Worm (Caenorhabditis elegans) whole organism, L3 larva: ENCODE measurements around the gene dna-2.

Source experiments
- R02D3.7 ChIP-seq: fragments of 150-350 bp; optimal IDR thresholded peaks from 2 replicates; lab custom pipeline; 2014; ENCODE audit warnings: missing biosample characterization, missing genetic modification characterization
- aly-2 ChIP-seq: fragments of 150-350 bp; optimal IDR thresholded peaks from 2 replicates; lab custom pipeline; 2014; ENCODE audit warnings: missing biosample characterization, missing genetic modification characterization
- ceh-16 ChIP-seq: sonication (generic microtip); optimal IDR thresholded peaks from 2 replicates; lab custom pipeline; 2017; ENCODE audit warnings: missing biosample characterization, missing genetic modification characterization
- ceh-28 ChIP-seq: fragments of 150-350 bp; optimal IDR thresholded peaks from 2 replicates; lab custom pipeline; 2014; ENCODE audit warnings: missing biosample characterization, missing genetic modification reagents, missing genetic modification characterization
- egl-27 ChIP-seq: sonication (generic microtip); optimal IDR thresholded peaks from 4 replicates; lab custom pipeline; 2017; ENCODE audit warnings: missing biosample characterization, missing genetic modification reagents, missing genetic modification characterization
- egl-5 ChIP-seq: fragments of 150-350 bp; optimal IDR thresholded peaks from 2 replicates; lab custom pipeline; 2017; ENCODE audit warnings: missing biosample characterization, missing genetic modification reagents, missing genetic modification characterization, inconsistent platforms
- elt-1 ChIP-seq: fragments of 150-350 bp; optimal IDR thresholded peaks from 2 replicates; lab custom pipeline; 2014; ENCODE audit warnings: missing biosample characterization, missing genetic modification characterization
- elt-2 ChIP-seq: sonication (generic microtip); optimal IDR thresholded peaks from 2 replicates; lab custom pipeline; 2016; ENCODE audit warnings: missing genetic modification reagents, mild to moderate bottlenecking, missing genetic modification characterization, missing compliant biosample characterization
- elt-3 ChIP-seq, 3 experiments: fragments of 150-350 bp in 1 of 3; sonication (generic microtip) in 2 of 3; optimal IDR thresholded peaks; 2 replicates in 2 of 3; 4 replicates in 1 of 3; lab custom pipeline; 2014 to 2017; ENCODE audit warnings: missing biosample characterization in 3 of 3, missing genetic modification characterization in 3 of 3
- fkh-10 ChIP-seq: sonication (generic microtip); optimal IDR thresholded peaks from 2 replicates; lab custom pipeline; 2017; ENCODE audit warnings: missing biosample characterization, missing genetic modification reagents, missing genetic modification characterization
- fkh-2 ChIP-seq: fragments of 150-350 bp; optimal IDR thresholded peaks from 2 replicates; lab custom pipeline; 2014; ENCODE audit warnings: missing biosample characterization, missing genetic modification reagents, missing genetic modification characterization
- hmg-11 ChIP-seq: sonication (generic microtip); optimal IDR thresholded peaks from 2 replicates; lab custom pipeline; 2016; ENCODE audit warnings: missing genetic modification characterization, missing compliant biosample characterization
- lin-15B ChIP-seq: fragments of 150-350 bp; optimal IDR thresholded peaks from 2 replicates; lab custom pipeline; 2014; ENCODE audit warnings: missing biosample characterization, missing genetic modification characterization
- lsy-12 ChIP-seq: sonication (generic microtip); optimal IDR thresholded peaks from 2 replicates; lab custom pipeline; 2016; ENCODE audit warnings: mild to moderate bottlenecking, missing genetic modification characterization, missing compliant biosample characterization
- mdl-1 ChIP-seq: fragments of 150-350 bp; optimal IDR thresholded peaks from 2 replicates; lab custom pipeline; 2014; ENCODE audit warnings: missing biosample characterization, missing genetic modification characterization
- nfya-1 ChIP-seq: sonication (generic microtip); optimal IDR thresholded peaks from 2 replicates; lab custom pipeline; 2017; ENCODE audit warnings: missing genetic modification characterization, mild to moderate bottlenecking, missing compliant biosample characterization, antibody characterized with exemption, moderate library complexity; ENCODE audit not compliant: insufficient read depth
- nhr-23 ChIP-seq: fragments of 150-350 bp; optimal IDR thresholded peaks from 2 replicates; lab custom pipeline; 2014; ENCODE audit warnings: missing biosample characterization, missing genetic modification reagents, missing genetic modification characterization
- nhr-28 ChIP-seq: fragments of 150-350 bp; optimal IDR thresholded peaks from 2 replicates; lab custom pipeline; 2014; ENCODE audit warnings: missing biosample characterization, missing genetic modification characterization
- nhr-43 ChIP-seq: sonication (generic microtip); optimal IDR thresholded peaks from 2 replicates; lab custom pipeline; 2016; ENCODE audit warnings: mild to moderate bottlenecking, missing genetic modification characterization, missing compliant biosample characterization; ENCODE audit not compliant: poor library complexity, severe bottlenecking
- nhr-67 ChIP-seq: fragments of 150-350 bp; optimal IDR thresholded peaks from 2 replicates; lab custom pipeline; 2014; ENCODE audit warnings: missing biosample characterization, missing genetic modification characterization
- nhr-76 ChIP-seq: fragments of 150-350 bp; sonication (generic microtip); optimal IDR thresholded peaks from 5 replicates; lab custom pipeline; 2014; ENCODE audit warnings: missing biosample characterization, missing genetic modification characterization
- nhr-77 ChIP-seq: fragments of 150-350 bp; optimal IDR thresholded peaks from 2 replicates; lab custom pipeline; 2014; ENCODE audit warnings: missing biosample characterization, missing genetic modification characterization
- pha-4 ChIP-seq: fragments of 150-350 bp; optimal IDR thresholded peaks from 2 replicates; lab custom pipeline; 2014; ENCODE audit warnings: missing biosample characterization, missing genetic modification reagents, missing genetic modification characterization
- pqm-1 ChIP-seq: fragments of 150-350 bp; optimal IDR thresholded peaks from 2 replicates; lab custom pipeline; 2017; ENCODE audit warnings: missing biosample characterization, missing genetic modification characterization, inconsistent platforms
- skn-1 ChIP-seq: fragments of 150-350 bp; optimal IDR thresholded peaks from 2 replicates; lab custom pipeline; 2014; ENCODE audit warnings: missing biosample characterization, missing genetic modification characterization
- snpc-4 ChIP-seq: fragments of 150-350 bp; optimal IDR thresholded peaks from 2 replicates; lab custom pipeline; 2014; ENCODE audit warnings: missing biosample characterization, missing genetic modification characterization
- tbx-2 ChIP-seq: sonication (generic microtip); optimal IDR thresholded peaks from 2 replicates; lab custom pipeline; 2016; ENCODE audit warnings: mild to moderate bottlenecking, missing genetic modification characterization, missing compliant biosample characterization
- unc-39 ChIP-seq: sonication (generic microtip); optimal IDR thresholded peaks from 4 replicates; lab custom pipeline; 2017; ENCODE audit warnings: missing biosample characterization, missing genetic modification characterization
- unc-62 ChIP-seq: fragments of 150-350 bp; sonication (generic microtip); optimal IDR thresholded peaks from 4 replicates; lab custom pipeline; 2014; ENCODE audit warnings: missing biosample characterization, missing genetic modification reagents, missing genetic modification characterization
- ztf-4 ChIP-seq: fragments of 150-350 bp; optimal IDR thresholded peaks from 2 replicates; lab custom pipeline; 2014; ENCODE audit warnings: missing biosample characterization, missing genetic modification characterization

Gene dna-2

ce11 chrII:11765506-11766152 is 12.6 kb upstream of the dna-2 start:
- TF ChIP-seq unc-62 (no peak), hmg-11 (tag; lab: Kevin White, UChicago) (no peak), nhr-77 (tag; lab: Kevin White, UChicago) (no peak), snpc-4 (tag; lab: Kevin White, UChicago) (no peak), elt-1 (tag; lab: Kevin White, UChicago) (no peak), elt-2 (tag; lab: Kevin White, UChicago) (no peak), nhr-43 (tag; lab: Kevin White, UChicago) (no peak), egl-27 (tag; lab: Kevin White, UChicago) (no peak), egl-5 (tag; lab: Kevin White, UChicago) (no peak)

ce11 chrII:11766472-11766871 is 11.8 kb upstream of the dna-2 start, which contains the start of gene F44E5.2:
Gene F44E5.2, plus strand, starts transcription at chrII:11766772.
- no peak for TF ChIP-seq lsy-12 (tag; lab: Kevin White, UChicago)

DNA sequence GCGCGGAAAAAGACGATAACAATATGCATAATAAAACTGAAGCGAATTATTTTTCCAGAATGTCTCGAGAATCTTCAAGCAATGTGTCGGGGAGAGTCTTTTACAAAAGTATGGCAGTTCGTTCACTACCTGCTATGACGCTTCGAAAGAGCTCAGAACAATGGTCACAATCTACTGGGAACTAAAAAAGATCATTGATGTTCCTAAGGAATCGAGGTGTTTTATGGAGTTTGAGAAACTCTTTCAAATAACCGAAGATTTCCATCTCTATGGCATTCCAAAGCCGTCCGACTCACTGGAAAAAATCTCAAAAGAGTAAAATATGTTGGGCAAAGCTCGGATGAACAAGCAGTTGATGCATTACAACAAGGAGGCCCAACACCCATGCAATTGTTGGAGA is 5.9 kb upstream of the dna-2 start, which contains the start of gene F44E5.15:
Gene F44E5.15 (plus strand): TSS at position 301 of the 400 bp plus-strand sequence.
- no peak for TF ChIP-seq egl-27 (tag; lab: Kevin White, UChicago)
- TF ChIP-seq elt-3 (tag; optimal IDR thresholded peaks at IDR 0.05; lab: Kevin White, UChicago), result no peak
- TF ChIP-seq unc-39 (tag; lab: Kevin White, UChicago), result no peak
- TF ChIP-seq snpc-4 (tag; lab: Kevin White, UChicago), result no peak
- TF ChIP-seq nhr-67 (tag; lab: Kevin White, UChicago), result no peak
- TF ChIP-seq fkh-10 (GFP tag; lab: Kevin White, UChicago), result no peak
- TF ChIP-seq unc-62, result no peak
- TF ChIP-seq skn-1, result no peak

DNA sequence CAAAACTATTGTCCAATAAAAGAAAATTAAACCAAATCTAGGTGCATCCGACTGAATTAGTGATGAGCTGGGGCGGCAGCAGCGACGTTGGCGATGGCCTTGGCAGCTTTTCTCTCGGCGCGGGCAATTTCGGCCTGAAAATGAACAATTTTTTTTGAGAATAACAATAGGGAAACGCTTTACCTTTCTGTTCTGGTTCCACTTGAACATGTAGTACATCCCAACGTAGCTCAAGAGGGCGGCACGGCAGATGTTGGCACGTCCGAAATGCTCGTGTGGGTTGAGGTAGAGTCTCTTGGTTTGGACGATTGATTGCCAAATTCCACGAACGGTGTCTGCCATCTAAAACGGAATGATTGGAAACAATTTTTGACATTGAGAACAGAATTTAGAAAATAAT is 4.0 kb upstream of the dna-2 start, which contains the start of gene F44E5.1:
Gene F44E5.1 (minus strand): TSS at position 342 of the 400 bp plus-strand sequence.
- TF ChIP-seq egl-27 (tag; lab: Kevin White, UChicago), result no peak

DNA sequence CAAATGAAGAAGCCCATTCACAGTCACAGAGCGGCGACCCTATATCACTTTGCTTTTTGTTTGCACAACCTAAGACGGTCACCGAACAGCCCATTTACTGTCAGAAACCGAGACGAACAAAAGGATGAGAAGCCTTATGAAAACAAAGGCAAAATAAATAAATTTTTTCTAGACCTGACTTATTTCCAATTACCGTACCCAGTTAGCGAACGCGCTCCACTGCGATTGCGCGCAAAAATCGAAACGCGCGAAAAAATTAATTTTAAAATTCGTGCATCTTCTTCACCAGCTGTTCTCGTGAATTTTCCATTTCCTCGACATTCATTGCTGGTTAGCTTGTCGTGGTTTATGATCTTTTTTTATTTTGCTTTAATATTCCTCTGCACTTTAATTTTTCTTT is 4.3 kb downstream of the dna-2 start, which contains the start of gene F43G6.16:
Gene F43G6.16 (minus strand): TSS at position 141 of the 400 bp plus-strand sequence.
- peak; percentile 55 for TF ChIP-seq pha-4 (tag; lab: Kevin White, UChicago)
- TF ChIP-seq nfya-1 (tag; lab: Kevin White, UChicago), result peak; percentile 21
- TF ChIP-seq ceh-16, result no peak
- no peak for TF ChIP-seq fkh-2
- no peak for TF ChIP-seq unc-39 (tag; lab: Kevin White, UChicago)

DNA sequence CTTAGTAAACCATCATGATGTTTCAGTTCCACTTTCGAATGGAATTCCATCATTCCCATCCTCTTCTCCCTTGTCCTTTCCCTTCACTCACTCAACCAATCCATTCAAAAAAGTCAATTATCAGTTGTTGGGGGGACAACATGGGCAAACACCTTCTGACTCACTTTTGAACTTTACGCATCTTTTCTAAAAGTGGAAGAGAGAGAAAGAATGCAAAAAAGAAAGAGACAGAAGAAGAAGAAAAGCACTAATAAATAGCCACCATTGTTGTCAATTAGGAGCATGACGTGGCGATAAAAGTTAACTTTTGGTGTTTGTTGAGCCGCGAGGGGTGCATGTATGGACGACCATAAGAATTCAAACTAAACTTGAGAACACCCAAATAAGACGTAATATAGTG is 9.8 kb downstream of the dna-2 start:
- TF ChIP-seq ceh-16 (no peak), elt-3 (tag; optimal IDR thresholded peaks at IDR 0.05; lab: Kevin White, UChicago) (no peak), mdl-1 (tag; lab: Kevin White, UChicago) (no peak), snpc-4 (tag; lab: Kevin White, UChicago) (no peak), R02D3.7 (tag; lab: Kevin White, UChicago) (no peak), pha-4 (tag; lab: Kevin White, UChicago) (peak; percentile 41), hmg-11 (tag; lab: Kevin White, UChicago) (no peak)

ce11 chrII:11790458-11790857 is 12.2 kb downstream of the dna-2 start, which contains the start of gene F43G6.4:
Gene F43G6.4, plus strand, starts transcription at chrII:11790758.
- TF ChIP-seq lin-15B (tag; lab: Kevin White, UChicago), result no peak
- no peak for TF ChIP-seq nhr-28 (tag; lab: Kevin White, UChicago)
- no peak for TF ChIP-seq ceh-28 (tag; lab: Kevin White, UChicago)
- no peak for TF ChIP-seq lsy-12 (tag; lab: Kevin White, UChicago)
- no peak for TF ChIP-seq aly-2 (tag; lab: Kevin White, UChicago)
- no peak for TF ChIP-seq unc-62
- no peak for TF ChIP-seq tbx-2 (tag; lab: Kevin White, UChicago)
- no peak for TF ChIP-seq fkh-2
- TF ChIP-seq elt-3 (tag; optimal IDR thresholded peaks at IDR 0.05; lab: Kevin White, UChicago), result no peak
- no peak for TF ChIP-seq nhr-23 (tag; lab: Kevin White, UChicago)
- TF ChIP-seq egl-27 (tag; lab: Kevin White, UChicago), result no peak
- no peak for TF ChIP-seq R02D3.7 (tag; lab: Kevin White, UChicago)
- no peak for TF ChIP-seq egl-5 (tag; lab: Kevin White, UChicago)
- no peak for TF ChIP-seq pqm-1 (tag; lab: Kevin White, UChicago)
- TF ChIP-seq ztf-4 (tag; lab: Kevin White, UChicago), result no peak
- no peak for TF ChIP-seq nhr-67 (tag; lab: Kevin White, UChicago)
- TF ChIP-seq nhr-76 (tag; lab: Kevin White, UChicago), result no peak
